Fruit fly (Drosophila melanogaster) ovary, adult (tissue): ENCODE measurements around the gene PGAP1.

Experiments used
- CG17801 ChIP-seq: fragments of 200-800 bp; optimal IDR thresholded peaks from 2 replicates; lab custom pipeline; 2019; ENCODE audit warnings: missing biosample characterization, mild to moderate bottlenecking, missing genetic modification characterization, moderate library complexity; ENCODE audit not compliant: partially characterized antibody

Gene PGAP1

dm6 chrX:5636529-5637099 lies 52.7 kb downstream of the PGAP1 start:
- no peak for TF ChIP-seq CG17801 (GFP tag; lab: Kevin White, UChicago)
